Worm (Caenorhabditis elegans) whole organism, early embryonic: ENCODE results near the gene Y53F4B.39.

ENCODE experiments used
- ama-1 ChIP-seq: fragments of 150-350 bp; optimal IDR thresholded peaks from 2 replicates; lab custom pipeline; 2014
- ets-7 ChIP-seq: sonication (generic microtip); optimal IDR thresholded peaks from 2 replicates; lab custom pipeline; 2016; ENCODE audit warnings: missing genotype, missing genetic modification characterization, missing compliant biosample characterization

- TF ChIP-seq ets-7 (tag; lab: Kevin White, UChicago) (no peak), ama-1 (lab: Kevin White, UChicago) (no peak)
Measured at ce11 chrII:15135886-15136285, 25.9 kb downstream of the Y53F4B.39 start, which contains the start of gene Y53F4B.25.
